Worm (Caenorhabditis elegans) whole organism, dauer: Measurements from ENCODE around the gene srh-62.

Experiments
- unc-62 ChIP-seq: sonication (generic microtip); optimal IDR thresholded peaks from 2 replicates; lab custom pipeline; 2017; ENCODE audit warnings: missing biosample characterization, missing genetic modification reagents, missing genetic modification characterization

The srh-62 gene

ce11 chrV:364650-365049 is 38.3 kb downstream of the srh-62 start, which contains the start of gene mltn-6:
TSS of gene mltn-6 (plus strand) at chrV:364950.
- no peak for TF ChIP-seq unc-62 (GFP tag; lab: Kevin White, UChicago)

DNA sequence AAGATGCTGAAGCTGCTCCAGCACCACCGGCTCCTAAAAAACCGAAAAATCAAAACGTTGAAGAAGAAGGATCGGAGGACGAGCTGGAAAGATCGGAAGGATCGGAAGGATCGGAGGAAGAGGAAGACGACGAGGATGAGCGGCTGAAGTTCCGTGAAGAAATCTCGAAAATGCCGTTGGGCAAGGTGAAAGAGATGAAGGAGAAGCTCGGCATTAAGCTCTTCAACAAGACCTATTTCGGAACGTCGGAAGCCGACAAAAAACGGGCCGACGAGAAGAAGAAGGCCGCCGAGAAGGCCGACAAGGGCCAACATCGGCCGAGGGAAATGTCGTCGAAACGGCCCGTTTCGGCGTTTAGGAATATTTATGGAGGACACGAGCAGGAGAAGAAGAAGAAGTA is 41.6 kb downstream of the srh-62 start:
- TF ChIP-seq unc-62 (GFP tag; lab: Kevin White, UChicago): no peak

DNA sequence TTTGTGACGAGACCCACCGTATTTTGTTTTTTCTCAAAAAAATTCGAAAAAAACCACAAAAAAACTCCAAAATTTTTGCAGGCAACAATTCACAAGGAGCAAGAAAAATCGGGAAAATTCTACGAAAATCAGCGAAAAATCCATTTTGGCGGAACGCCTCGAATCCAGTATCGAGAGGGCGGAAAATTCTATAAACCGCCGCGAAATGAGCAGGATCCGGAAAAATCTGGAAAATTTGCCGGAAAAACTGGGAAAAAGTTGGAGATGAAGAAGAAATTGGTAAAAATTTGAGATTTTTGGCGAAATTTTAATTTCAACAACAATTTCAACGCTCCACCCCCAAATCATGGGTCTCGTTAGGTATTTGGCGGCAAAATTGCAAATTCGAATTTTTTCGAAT is 42.9 kb downstream of the srh-62 start:
- TF ChIP-seq unc-62 (GFP tag; lab: Kevin White, UChicago): no peak

ce11 chrV:359466-359865 is 43.5 kb downstream of the srh-62 start, which contains the start of gene T22H9.1:
TSS of gene T22H9.1 (plus strand) at chrV:359766.
- no peak for TF ChIP-seq unc-62 (GFP tag; lab: Kevin White, UChicago)

ce11 chrV:358473-358872 is 44.5 kb downstream of the srh-62 start:
- TF ChIP-seq unc-62 (GFP tag; lab: Kevin White, UChicago): no peak

- TF ChIP-seq unc-62 (GFP tag; lab: Kevin White, UChicago): no peak
Measured at ce11 chrV:356959-357702, 45.8 kb downstream of the srh-62 start.

ce11 chrV:351787-352186 is 51.1 kb downstream of the srh-62 start:
- TF ChIP-seq unc-62 (GFP tag; lab: Kevin White, UChicago): no peak
